Fruit fly (Drosophila melanogaster) whole organism, wandering third instar larva: ENCODE measurements around the gene CG34126.

Experiments used
- CrebA ChIP-seq: fragments of 200-800 bp; sonication (Bioruptor generic); optimal IDR thresholded peaks from 2 replicates; lab custom pipeline; 2016; ENCODE audit warnings: missing biosample characterization, mild to moderate bottlenecking, missing genetic modification characterization, borderline replicate concordance
- Hr78 ChIP-seq: fragments of >200 bp; optimal IDR thresholded peaks from 2 replicates; lab custom pipeline; 2017; ENCODE audit warnings: missing biosample characterization, missing genetic modification characterization
- N ChIP-seq: fragments of >200 bp; optimal IDR thresholded peaks from 2 replicates; lab custom pipeline; 2018; ENCODE audit warnings: missing biosample characterization, missing external identifiers, missing genetic modification characterization
- OdsH ChIP-seq: fragments of 200-800 bp; sonication (Bioruptor generic); optimal IDR thresholded peaks from 2 replicates; lab custom pipeline; 2016; ENCODE audit warnings: missing biosample characterization, mild to moderate bottlenecking, missing genetic modification characterization
- br ChIP-seq: fragments of 200-800 bp; sonication (Bioruptor generic); optimal IDR thresholded peaks from 2 replicates; lab custom pipeline; 2016; ENCODE audit warnings: missing biosample characterization, missing genetic modification characterization
- psq ChIP-seq: fragments of 200-800 bp; sonication (Bioruptor generic); optimal IDR thresholded peaks from 3 replicates; lab custom pipeline; 2017; ENCODE audit warnings: missing biosample characterization, mild to moderate bottlenecking, missing genetic modification characterization, moderate library complexity

dm6 chr2L:5037402-5037860 is 56.0 kb downstream of the CG34126 start, which contains the start of the genes CG14042 and SP555:
- TF ChIP-seq OdsH (GFP tag; lab: Kevin White, UChicago) (no peak), N (GFP tag; lab: Kevin White, UChicago) (no peak), Hr78 (GFP tag; lab: Kevin White, UChicago) (no peak), br (GFP tag; lab: Kevin White, UChicago) (no peak), psq (GFP tag; lab: Kevin White, UChicago) (no peak), CrebA (no peak)
